Worm (Caenorhabditis elegans): Measurements from ENCODE around the gene zip-5.

zip-5 gene

DNA sequence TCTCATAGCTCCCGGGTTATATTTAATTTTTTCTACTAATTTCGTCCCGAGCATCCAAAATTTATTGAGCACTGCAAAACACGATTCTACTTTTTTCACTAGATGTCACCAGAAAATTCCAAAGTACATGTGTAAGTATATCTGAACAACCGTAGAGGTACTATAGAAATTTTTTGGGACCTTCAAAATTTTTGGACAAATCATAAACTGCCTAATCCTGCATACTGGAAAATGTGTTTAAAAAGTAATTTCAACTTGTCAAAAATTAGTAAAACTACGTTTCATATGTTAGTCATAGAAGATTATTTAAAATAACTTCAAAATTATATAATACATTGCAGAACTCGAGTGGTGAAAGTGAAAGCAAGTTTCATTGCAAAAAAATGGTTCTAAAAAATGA lies 22.2 kb downstream of the zip-5 start:
- TF ChIP-seq nhr-43 (tag; optimal IDR thresholded peaks at IDR 0.05; ENCODE audit: poor library complexity, severe bottlenecking) (no peak), ceh-28 (tag; optimal IDR thresholded peaks at IDR 0.05) (no peak)

DNA sequence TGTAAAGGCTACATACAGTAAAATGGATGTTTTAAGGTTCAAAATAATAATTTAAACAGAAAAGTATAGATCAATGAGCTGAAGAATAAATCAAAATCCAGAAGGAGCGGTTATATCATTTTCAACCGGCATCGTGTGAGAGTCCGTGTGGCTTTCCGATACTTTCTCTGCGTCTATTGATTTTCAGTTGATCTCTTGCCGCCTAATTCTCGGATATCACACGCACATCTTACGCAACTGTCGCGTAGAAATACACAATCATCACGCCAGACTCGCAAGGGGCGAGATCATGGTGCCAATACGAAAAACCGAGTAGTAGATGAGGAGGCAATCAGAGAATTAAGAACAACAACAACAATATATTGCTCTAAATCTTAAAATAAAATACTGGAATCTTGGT lies 24.5 kb downstream of the zip-5 start:
- no peak for TF ChIP-seq tbx-2 (tag; optimal IDR thresholded peaks at IDR 0.05)
- no peak for TF ChIP-seq ceh-82 (tag; optimal IDR thresholded peaks at IDR 0.05)
- TF ChIP-seq nhr-25 (tag; optimal IDR thresholded peaks at IDR 0.05) = no peak
- TF ChIP-seq fos-1 (tag; optimal IDR thresholded peaks at IDR 0.05) = no peak
- TF ChIP-seq ZK546.5 (tag; optimal IDR thresholded peaks at IDR 0.05) = no peak
- no peak for TF ChIP-seq lsy-12 (tag; optimal IDR thresholded peaks at IDR 0.05)
- no peak for TF ChIP-seq nhr-11 (tag; optimal IDR thresholded peaks at IDR 0.05)
- no peak for TF ChIP-seq elt-2 (tag; optimal IDR thresholded peaks at IDR 0.05)
- no peak for TF ChIP-seq zag-1 (tag; optimal IDR thresholded peaks at IDR 0.05)
- no peak for TF ChIP-seq aly-2 (tag; optimal IDR thresholded peaks at IDR 0.05)
- TF ChIP-seq nhr-28 (tag; optimal IDR thresholded peaks at IDR 0.05) = no peak
- TF ChIP-seq ztf-4 (tag; optimal IDR thresholded peaks at IDR 0.05) = no peak
- TF ChIP-seq nhr-237 (tag; optimal IDR thresholded peaks at IDR 0.05) = no peak
- no peak for TF ChIP-seq fkh-10 (GFP tag; optimal IDR thresholded peaks at IDR 0.05)
- TF ChIP-seq mml-1 (tag; optimal IDR thresholded peaks at IDR 0.05) = no peak
- TF ChIP-seq nhr-23 (tag; optimal IDR thresholded peaks at IDR 0.05) = no peak
- no peak for TF ChIP-seq snpc-4 (tag; optimal IDR thresholded peaks at IDR 0.05)

DNA sequence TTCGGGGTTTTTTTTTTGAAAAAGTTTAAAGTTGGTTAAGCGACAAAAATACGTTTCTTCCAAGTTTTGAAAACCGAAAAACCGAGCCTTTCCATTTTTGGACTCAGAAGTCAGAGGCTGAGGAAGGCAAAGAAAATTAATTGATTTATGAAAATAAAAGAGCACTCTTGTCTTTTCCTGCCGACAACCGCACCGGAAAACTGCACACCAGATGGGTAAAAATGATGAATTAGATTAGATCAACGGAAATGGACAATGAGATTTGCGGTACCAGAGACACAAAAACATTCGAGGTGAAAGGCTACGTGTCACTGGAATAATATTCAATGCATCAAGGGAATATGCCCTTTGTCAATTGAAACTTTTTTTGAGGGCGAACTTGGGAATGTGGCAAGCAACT lies 30.2 kb downstream of the zip-5 start:
- no peak for TF ChIP-seq tbx-2 (tag; optimal IDR thresholded peaks at IDR 0.05)
- TF ChIP-seq eor-1 (tag; optimal IDR thresholded peaks at IDR 0.05) = no peak
- TF ChIP-seq hmg-11 (tag; optimal IDR thresholded peaks at IDR 0.05) = no peak
- TF ChIP-seq ceh-28 (tag; optimal IDR thresholded peaks at IDR 0.05) = no peak
- TF ChIP-seq pqm-1 (tag; optimal IDR thresholded peaks at IDR 0.05) = no peak
- no peak for TF ChIP-seq nhr-77 (tag; optimal IDR thresholded peaks at IDR 0.05)
- TF ChIP-seq pha-4 (tag; optimal IDR thresholded peaks at IDR 0.05) = no peak
- no peak for TF ChIP-seq fkh-10 (GFP tag; optimal IDR thresholded peaks at IDR 0.05)
- no peak for TF ChIP-seq skn-1 (tag; optimal IDR thresholded peaks at IDR 0.05)
- TF ChIP-seq egl-5 (tag; optimal IDR thresholded peaks at IDR 0.05) = no peak
- no peak for TF ChIP-seq daf-12 (tag; optimal IDR thresholded peaks at IDR 0.05)
- TF ChIP-seq mdl-1 (tag; optimal IDR thresholded peaks at IDR 0.05) = no peak
- TF ChIP-seq mml-1 (tag; optimal IDR thresholded peaks at IDR 0.05) = no peak
- no peak for TF ChIP-seq nhr-43 (tag; optimal IDR thresholded peaks at IDR 0.05; ENCODE audit: poor library complexity, severe bottlenecking)
- no peak for TF ChIP-seq nfya-1 (tag; optimal IDR thresholded peaks at IDR 0.05; ENCODE audit: insufficient read depth)
- no peak for TF ChIP-seq egl-27 (tag; optimal IDR thresholded peaks at IDR 0.05)
- no peak for TF ChIP-seq ztf-11 (tag; optimal IDR thresholded peaks at IDR 0.05)
- TF ChIP-seq ceh-16 (tag; optimal IDR thresholded peaks at IDR 0.05) = no peak

DNA sequence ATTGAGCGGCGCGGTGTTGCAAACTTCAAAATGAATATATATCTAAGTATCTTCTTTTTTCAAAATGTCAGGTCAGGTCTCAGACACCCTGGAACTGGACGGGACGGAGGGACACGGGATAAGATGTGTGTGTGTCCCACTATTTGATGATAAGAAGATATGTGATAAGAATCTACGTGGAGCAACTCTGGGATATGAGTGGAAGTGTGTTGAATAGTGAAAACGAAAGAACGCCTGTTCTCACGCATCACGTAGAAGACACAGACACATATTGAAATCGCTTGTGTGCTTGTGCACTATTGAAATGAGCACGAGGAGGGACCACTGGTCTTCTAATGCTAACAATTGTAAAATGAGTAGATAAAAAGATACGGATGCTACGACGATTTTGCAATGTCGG lies 31.5 kb downstream of the zip-5 start, which contains the start of gene uig-1:
TSS of gene uig-1 (minus strand) at position 120 of the 400 bp plus-strand sequence.
- TF ChIP-seq ceh-28 (tag; optimal IDR thresholded peaks at IDR 0.05) (no peak), ztf-4 (tag; optimal IDR thresholded peaks at IDR 0.05) (no peak), nfya-1 (tag; optimal IDR thresholded peaks at IDR 0.05; ENCODE audit: insufficient read depth) (peak; percentile 30), skn-1 (tag; optimal IDR thresholded peaks at IDR 0.05) (no peak), elt-3 (tag; optimal IDR thresholded peaks at IDR 0.05) (no peak)

DNA sequence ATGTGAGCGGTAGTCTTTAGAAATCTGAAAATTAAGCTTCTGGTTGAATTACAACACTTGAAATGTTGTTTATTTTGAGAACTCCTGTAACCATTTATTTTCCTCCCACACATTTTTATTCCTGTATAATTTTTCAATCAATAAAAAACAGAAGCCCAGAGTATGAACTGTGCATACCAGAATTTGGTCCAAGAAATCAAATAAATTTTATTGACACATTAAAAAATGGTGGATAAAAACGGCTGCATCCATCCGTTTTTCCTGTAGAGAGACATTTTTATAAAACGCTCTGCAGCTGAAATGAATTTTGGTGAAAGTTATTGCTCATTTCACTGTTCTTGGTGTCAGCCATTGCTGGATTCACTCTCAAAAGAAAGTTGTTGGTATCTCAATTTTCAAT lies 32.9 kb downstream of the zip-5 start, which contains the start of gene C26E1.1:
TSS of gene C26E1.1 (plus strand) at position 301 of the 400 bp plus-strand sequence.
- TF ChIP-seq nhr-25 (tag; optimal IDR thresholded peaks at IDR 0.05) (no peak), fos-1 (tag; optimal IDR thresholded peaks at IDR 0.05) (no peak), pqm-1 (tag; optimal IDR thresholded peaks at IDR 0.05) (no peak), unc-39 (tag; optimal IDR thresholded peaks at IDR 0.05) (no peak)

DNA sequence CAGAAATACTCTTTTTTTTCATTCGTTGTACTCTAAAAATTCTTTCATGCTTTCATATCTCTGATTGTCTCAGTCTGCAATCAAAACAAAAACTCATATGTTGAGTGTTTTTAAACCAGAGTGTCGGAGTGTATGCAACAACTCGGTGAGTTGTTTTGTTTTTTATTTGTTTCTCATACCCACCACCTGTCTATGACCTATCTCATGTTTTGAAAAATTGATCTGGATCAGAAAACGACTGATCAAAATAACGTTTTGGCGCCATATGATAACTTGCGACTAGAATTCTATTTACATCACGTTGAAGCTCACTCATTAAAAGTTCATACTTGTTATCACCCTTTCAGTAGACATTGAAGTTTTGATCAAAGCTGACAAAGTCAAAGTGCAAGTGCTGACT lies 34.4 kb downstream of the zip-5 start:
- no peak for TF ChIP-seq nhr-43 (tag; optimal IDR thresholded peaks at IDR 0.05; ENCODE audit: poor library complexity, severe bottlenecking)
- no peak for TF ChIP-seq aly-2 (tag; optimal IDR thresholded peaks at IDR 0.05)
- no peak for TF ChIP-seq ama-1 (optimal IDR thresholded peaks at IDR 0.05)
- no peak for TF ChIP-seq fkh-2 (tag; optimal IDR thresholded peaks at IDR 0.05)
- TF ChIP-seq ceh-28 (tag; optimal IDR thresholded peaks at IDR 0.05) = no peak
- no peak for TF ChIP-seq fkh-10 (GFP tag; optimal IDR thresholded peaks at IDR 0.05)
- no peak for TF ChIP-seq sea-2 (GFP tag; optimal IDR thresholded peaks at IDR 0.05)
- TF ChIP-seq nhr-23 (tag; optimal IDR thresholded peaks at IDR 0.05) = no peak
- TF ChIP-seq nhr-237 (tag; optimal IDR thresholded peaks at IDR 0.05) = no peak
- TF ChIP-seq egl-5 (tag; optimal IDR thresholded peaks at IDR 0.05) = no peak
- TF ChIP-seq elt-1 (tag; optimal IDR thresholded peaks at IDR 0.05) = no peak
- TF ChIP-seq mdl-1 (tag; optimal IDR thresholded peaks at IDR 0.05) = no peak
- no peak for TF ChIP-seq nhr-25 (tag; optimal IDR thresholded peaks at IDR 0.05)
